Worm (Caenorhabditis elegans) whole organism, L4/young adult: ENCODE results near the gene nfyc-1.

Experiments used
- W03F9.2 ChIP-seq: fragments of 150-350 bp; optimal IDR thresholded peaks from 2 replicates; lab custom pipeline; 2014; ENCODE audit warnings: missing biosample characterization, missing genetic modification characterization
- dao-5 ChIP-seq: sonication (generic microtip); optimal IDR thresholded peaks from 2 replicates; lab custom pipeline; 2016; ENCODE audit warnings: missing genotype, missing genetic modification characterization, moderate library complexity, missing compliant biosample characterization
- him-1 ChIP-seq: sonication (generic microtip); optimal IDR thresholded peaks from 2 replicates; lab custom pipeline; 2016; ENCODE audit warnings: missing genotype, missing genetic modification reagents, missing genetic modification characterization, missing compliant biosample characterization

ce11 chrII:21953-22352, 21.8 kb upstream of the nfyc-1 start:
- TF ChIP-seq him-1 (tag; lab: Kevin White, UChicago) (no peak), W03F9.2 (no peak), dao-5 (tag; lab: Kevin White, UChicago) (no peak)
